Worm (Caenorhabditis elegans): ENCODE data around the gene slcr-46.2.

DNA sequence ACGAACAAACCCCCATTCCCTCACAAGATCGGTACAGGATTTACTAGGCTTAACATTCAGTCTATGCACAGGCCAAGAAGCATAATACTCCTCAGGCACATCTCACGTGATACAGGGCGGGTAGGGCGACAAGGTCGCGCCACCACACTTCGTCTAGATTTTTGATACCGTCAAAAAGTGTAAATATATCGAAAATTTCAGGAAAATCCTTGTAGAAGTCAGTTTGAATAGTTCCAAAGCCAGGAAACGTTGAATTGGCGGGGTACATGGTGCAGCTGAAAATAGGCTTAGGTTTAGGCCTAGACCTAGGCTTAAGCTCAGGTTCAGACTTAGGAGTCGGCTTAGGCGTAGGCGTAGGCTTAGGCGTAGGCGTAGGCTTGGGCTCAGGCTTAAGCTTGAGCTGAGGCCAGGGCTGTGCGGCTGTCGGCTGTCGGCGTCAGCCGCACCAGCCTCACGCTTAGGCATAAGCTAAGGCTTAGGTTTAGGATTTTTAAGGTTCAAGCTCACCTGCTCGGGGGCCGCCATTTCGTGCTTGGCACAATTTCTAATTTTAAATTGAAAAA, 40.5 kb upstream of the slcr-46.2 start:
- TF ChIP-seq zag-1 (tag; optimal IDR thresholded peaks at IDR 0.05) (no peak), egl-27 (tag; optimal IDR thresholded peaks at IDR 0.05) (no peak), nhr-11 (tag; optimal IDR thresholded peaks at IDR 0.05) (no peak), ZK546.5 (tag; optimal IDR thresholded peaks at IDR 0.05) (no peak), nhr-76 (tag; optimal IDR thresholded peaks at IDR 0.05) (no peak), egl-43 (GFP tag; IDR thresholded peaks at IDR 0.05) (no peak; the same call in 1 of the 2 replicates), ama-1 (optimal IDR thresholded peaks at IDR 0.05) (no peak), mdl-1 (tag; optimal IDR thresholded peaks at IDR 0.05) (no peak)

Data from whole organism, L4 larva.